Fruit fly (Drosophila melanogaster): ENCODE results near the gene ergic53.

DNA sequence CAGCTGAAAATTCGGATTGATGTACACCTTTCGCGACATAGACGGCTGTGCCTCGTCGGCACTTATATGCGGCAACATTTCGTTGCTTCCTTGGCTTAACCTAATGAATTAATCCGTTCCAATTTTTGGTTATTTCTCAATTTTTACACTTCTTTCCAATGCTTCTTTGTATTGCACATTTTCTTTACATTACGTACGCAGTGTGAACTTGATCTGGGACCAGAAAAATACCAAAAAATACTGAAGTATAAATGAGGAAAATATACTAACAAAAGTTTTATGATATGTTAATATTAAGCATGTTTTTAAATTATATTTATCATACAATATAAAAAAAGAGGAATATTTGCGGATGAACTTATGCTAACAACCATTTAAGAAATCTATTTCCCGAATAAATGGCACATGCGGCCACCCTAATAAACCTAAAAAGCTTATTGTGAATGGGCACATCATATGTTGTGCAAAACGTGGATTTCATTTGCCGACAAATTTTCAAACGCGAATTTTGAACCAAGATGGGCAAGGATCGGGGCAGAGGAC, 25.1 kb upstream of the ergic53 start, which contains the start of the genes ZC3H3 and Pus7:
- TF ChIP-seq CG11617 (GFP tag; optimal IDR thresholded peaks at IDR 0.05) (peak; percentile 25), bab1 (GFP tag; optimal IDR thresholded peaks at IDR 0.05) (peak; percentile 45), CG7045 (GFP tag; optimal IDR thresholded peaks at IDR 0.05) (no peak)
